Worm (Caenorhabditis elegans) whole organism, dauer: Measurements from ENCODE around the gene ugt-45.

Source experiments
- unc-62 ChIP-seq: sonication (generic microtip); optimal IDR thresholded peaks from 2 replicates; lab custom pipeline; 2017; ENCODE audit warnings: missing biosample characterization, missing genetic modification reagents, missing genetic modification characterization

The ugt-45 gene

DNA sequence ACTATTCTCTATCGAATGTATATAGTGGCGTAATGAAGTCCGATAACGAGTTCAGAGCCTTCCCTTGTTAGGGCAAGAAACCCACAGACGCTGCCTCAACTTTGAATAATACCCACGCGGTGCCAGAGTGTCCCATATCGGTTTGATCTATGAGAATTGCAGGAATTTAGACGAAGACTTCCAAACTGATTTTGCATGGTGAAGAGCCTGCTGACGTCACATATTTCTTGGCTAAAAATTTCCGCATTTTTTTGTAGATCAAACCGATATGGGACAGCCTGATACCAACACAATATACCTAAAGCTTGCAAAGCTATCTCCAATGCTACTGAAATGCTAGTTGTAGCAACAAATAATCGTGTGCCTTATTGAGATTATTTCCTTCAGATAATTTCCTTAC is 9.0 kb downstream of the ugt-45 start:
- TF ChIP-seq unc-62 (GFP tag; lab: Kevin White, UChicago), result no peak

DNA sequence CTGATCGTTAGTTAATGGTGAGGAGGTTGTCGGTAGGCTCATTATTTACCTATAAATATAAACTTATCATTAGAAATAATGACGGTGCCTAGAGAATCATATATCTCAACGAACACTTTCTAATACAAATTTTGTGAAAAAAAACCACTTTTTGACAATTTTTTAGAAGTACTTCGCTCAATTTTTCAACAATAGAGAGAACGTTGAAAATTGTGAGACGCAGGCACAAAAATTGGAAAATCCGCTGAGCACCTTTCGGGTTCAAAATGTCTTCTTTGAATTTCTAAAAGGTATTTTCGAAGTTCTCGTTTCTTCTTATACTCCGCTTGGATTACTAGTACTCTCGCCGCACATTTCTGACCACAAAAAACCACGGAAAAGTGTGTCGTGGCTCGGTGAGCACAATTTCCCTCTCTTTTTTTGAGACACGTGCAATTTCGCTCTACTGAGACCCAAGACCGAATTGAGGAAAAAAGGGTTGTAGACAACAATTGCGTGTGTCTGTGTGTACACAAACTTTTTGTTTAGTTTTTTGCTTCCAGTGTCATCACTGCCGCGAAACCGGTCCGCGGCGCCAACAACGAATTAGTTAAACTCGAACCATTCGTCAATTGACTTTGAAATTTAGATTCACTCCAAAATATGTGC is 9.9 kb downstream of the ugt-45 start, which contains the start of gene nape-1:
Gene nape-1 (minus strand): TSS at position 51 of the 648 bp plus-strand sequence.
- no peak for TF ChIP-seq unc-62 (GFP tag; lab: Kevin White, UChicago)

DNA sequence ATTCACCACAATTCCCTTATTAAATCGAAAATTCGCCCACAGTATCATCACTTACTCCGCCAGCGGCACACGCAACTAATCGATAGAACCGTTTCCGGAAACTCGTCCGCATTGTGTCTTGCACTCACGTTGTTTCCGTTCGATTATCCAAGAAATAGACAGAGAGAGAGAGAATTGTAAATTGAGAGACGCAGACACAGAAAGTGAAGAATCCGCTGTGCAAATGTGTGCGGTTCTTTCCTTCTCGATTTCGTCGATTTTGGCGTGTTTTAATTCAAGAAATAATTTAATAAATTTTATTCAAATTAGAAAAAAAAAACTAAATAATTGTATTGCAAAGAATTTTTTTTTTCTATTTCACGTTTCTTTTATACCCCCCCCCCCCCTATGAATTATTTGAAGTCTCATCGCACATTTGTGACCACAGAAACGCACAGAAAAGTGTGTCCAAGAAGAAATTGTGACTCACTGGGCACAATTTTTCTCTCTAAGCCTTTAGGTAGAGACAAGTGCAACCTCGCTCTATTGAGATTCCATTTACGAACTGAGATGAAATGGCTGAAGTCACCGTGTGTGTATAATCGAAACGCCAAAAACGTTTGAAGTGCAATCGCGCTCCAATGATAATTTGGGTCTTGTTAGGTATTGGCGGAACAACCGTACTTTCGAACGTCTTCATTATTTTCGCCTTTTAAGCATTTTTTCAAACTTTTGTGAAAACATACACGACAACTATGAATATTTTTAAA is 12.1 kb downstream of the ugt-45 start, which contains the start of gene nape-2:
Gene nape-2 (minus strand): TSS at position 271 of the 749 bp plus-strand sequence.
- no peak for TF ChIP-seq unc-62 (GFP tag; lab: Kevin White, UChicago)

DNA sequence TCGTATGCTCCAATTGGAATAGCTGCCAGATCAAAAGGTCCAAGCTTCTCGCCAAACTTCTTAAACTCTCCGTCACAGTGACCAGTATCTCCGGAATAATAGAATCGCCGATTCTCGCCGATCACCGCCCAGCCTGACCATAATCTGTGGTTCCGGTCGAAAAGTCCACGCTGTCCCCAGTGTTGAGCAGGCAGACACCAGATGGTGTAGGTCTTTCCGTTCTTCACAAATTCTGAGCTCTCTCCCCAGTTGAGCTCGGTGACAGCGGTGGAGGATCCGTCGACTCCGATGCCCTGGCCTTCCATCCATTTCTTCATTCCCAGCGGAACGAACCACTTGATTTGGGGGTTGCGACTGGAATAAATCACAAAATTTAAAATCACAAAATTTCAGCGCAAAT is 14.7 kb downstream of the ugt-45 start:
- no peak for TF ChIP-seq unc-62 (GFP tag; lab: Kevin White, UChicago)

DNA sequence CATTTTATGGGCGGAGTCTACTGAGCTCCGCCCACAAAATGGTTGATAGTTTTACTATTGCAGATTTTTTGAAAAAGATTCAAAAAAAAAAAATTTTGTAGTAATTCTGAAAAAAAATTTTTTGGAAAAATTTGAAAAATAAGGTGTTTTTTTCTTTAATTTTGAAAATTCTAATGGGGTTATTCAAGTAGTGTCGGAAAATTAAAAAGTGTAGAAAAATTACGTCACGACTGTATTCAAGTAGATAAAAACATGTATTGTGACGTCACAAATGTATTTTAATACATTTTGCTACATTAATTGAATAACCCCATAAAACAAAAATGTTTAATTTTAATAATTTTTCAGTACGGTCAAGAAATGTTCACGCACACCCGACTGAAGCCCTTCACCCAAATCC is 17.6 kb downstream of the ugt-45 start:
- TF ChIP-seq unc-62 (GFP tag; lab: Kevin White, UChicago), result no peak

DNA sequence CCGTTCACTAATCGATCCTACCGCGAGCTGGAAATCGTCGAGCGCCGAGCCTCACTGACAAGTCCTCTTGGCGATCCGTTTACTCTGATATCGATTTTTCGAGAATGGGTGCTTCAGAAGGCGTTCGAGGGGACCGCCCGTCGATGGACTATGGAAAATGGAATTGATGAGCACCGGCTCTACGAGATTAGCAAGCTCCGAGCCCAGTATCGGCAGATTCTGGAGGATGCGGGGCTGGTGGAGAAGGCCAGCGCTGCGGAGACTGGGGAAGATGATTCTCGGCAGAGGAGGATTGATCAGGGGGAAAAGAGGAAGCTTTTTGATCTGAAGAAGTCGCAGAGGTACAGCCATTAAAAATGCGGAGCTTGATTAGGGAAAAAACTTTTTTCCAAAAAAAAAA is 19.5 kb downstream of the ugt-45 start:
- TF ChIP-seq unc-62 (GFP tag; lab: Kevin White, UChicago), result no peak

DNA sequence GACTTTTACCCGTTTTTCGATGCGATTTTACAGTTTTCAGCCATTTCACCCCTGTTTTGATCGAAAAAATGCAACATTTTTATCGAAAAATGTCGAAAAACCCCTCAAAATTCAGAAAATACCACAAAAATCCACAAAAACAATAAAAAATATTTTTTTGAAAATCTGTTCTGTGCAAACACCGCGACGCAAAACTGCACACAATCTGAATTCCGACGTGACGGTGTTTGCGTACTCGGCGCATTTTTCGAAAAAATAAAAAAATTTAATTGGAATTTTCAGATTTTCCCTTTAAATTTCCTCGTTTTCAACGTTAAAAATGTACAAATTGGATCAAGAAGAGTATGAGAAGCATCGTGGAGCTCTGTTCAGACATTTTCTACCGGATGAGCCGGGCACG is 25.1 kb downstream of the ugt-45 start, which contains the start of gene smgl-2:
Gene smgl-2 (plus strand): TSS at position 320 of the 400 bp plus-strand sequence.
- no peak for TF ChIP-seq unc-62 (GFP tag; lab: Kevin White, UChicago)

DNA sequence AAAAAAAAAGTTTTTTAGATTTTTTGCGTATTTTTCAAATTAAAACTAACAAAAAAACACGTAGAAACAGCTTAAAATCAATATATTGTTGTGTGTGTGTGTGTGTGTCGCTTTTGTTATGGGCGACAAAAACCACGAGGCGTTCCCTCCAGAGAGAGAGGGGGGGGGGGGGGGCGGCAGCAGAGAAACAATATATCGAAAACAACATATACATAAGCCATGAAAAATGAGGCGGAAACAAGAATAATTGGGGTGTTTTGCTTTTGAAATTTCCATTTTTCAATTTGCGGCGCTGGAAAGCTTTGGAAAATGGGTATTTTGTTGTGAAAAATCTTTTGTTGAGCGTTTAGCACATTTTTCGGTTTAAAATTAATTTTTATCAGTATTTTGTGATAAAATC is 25.5 kb downstream of the ugt-45 start, which contains the start of gene Y37E11AM.2:
Gene Y37E11AM.2 (minus strand): TSS at position 101 of the 400 bp plus-strand sequence.
- TF ChIP-seq unc-62 (GFP tag; lab: Kevin White, UChicago), result no peak

DNA sequence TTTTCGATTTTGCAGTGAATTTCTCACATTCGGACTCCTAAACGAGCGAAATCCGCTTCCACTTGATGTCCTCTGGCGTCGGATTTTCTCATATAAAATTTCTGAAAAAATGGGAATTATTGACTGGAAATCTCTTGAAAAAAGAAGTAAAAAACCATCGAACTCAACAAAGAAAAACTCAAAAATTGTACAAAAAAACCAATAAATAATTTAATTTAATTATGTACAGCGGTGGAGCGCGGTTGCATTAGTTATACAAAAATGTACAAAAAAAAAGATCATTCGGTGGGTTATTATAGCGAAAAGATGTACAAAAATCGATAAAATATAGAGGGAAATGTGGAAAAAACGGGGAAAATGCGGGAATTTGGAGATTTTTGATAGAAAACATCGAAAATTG is 28.2 kb downstream of the ugt-45 start, which contains the start of gene Y37E11AM.4:
Gene Y37E11AM.4 (minus strand): TSS at position 101 of the 400 bp plus-strand sequence.
- no peak for TF ChIP-seq unc-62 (GFP tag; lab: Kevin White, UChicago)

DNA sequence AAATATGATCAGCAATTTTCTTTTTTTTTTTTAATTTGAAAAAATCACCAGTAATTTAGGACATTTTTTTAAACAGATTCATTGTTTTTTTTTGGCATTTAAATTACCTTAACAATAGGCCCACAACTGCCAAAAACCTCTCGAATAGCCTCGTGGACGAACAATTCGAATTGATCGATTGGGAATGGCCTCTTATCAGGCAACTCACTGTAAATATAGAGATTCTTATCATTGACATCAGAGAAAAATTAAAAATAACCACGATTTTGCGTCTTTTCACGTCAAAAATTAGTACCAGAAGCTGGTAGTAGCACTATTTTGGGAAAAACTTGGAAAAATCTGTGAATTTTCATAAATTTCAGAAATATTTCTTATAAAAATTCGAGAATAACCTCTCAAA is 28.9 kb downstream of the ugt-45 start:
- TF ChIP-seq unc-62 (GFP tag; lab: Kevin White, UChicago), result no peak

DNA sequence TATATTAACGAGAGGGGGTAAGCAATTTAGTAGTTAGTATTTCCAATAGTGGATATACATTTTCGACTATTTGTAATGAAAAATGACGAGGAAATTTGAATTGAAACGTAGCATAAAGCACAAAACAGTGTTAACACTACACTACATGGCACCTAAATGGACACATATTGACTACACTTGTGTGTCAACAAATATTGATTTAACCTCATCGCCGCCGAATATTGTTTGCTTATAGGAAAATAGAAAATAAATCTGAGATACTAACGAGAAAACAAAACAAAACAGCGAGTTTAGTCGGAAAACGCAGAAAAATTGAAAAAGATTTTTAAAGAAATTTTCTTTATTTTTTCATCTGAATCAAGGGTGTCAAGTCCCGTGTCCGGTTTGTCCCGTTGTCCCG is 30.3 kb downstream of the ugt-45 start:
- TF ChIP-seq unc-62 (GFP tag; lab: Kevin White, UChicago), result no peak

DNA sequence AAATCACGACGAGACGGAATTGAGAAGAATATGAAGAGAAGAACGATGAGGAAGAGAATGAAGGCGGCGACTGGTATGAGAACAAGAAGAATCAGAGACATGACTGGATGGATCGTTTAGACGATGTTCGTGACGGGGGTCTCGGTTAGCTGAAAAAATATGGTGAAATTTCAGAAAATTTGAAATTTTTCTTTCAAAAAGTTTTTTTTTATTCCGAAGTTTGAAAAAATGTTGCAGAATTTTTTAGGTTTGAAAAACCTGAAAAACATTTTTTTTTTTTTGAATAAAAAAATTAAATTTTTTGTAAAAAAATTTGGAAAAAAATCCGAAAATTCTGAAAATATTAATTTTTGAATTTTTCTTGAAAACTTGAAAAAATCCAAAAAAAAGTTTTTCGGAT is 31.8 kb downstream of the ugt-45 start, which contains the start of gene Y37E11AM.3:
Gene Y37E11AM.3 (minus strand): TSS at position 101 of the 400 bp plus-strand sequence.
- TF ChIP-seq unc-62 (GFP tag; lab: Kevin White, UChicago), result no peak

DNA sequence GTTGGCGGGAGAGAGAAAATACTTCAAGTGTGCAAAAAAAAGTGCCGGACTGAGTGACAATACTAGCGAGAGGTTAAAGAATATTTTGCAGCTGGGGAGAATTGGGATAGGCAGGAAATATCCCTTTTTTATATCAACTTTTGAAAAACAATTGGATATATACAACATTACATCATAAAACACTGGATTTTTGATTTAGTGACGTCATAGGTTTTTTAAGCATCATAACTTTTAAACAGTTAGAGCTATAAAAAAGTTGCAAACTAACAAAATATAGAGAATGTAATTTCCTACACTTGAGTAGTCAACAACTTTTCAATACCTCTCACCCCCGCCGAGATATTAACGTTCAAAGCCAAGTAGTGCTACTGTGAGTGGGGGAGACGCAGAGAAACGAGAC is 40.2 kb downstream of the ugt-45 start:
- no peak for TF ChIP-seq unc-62 (GFP tag; lab: Kevin White, UChicago)

DNA sequence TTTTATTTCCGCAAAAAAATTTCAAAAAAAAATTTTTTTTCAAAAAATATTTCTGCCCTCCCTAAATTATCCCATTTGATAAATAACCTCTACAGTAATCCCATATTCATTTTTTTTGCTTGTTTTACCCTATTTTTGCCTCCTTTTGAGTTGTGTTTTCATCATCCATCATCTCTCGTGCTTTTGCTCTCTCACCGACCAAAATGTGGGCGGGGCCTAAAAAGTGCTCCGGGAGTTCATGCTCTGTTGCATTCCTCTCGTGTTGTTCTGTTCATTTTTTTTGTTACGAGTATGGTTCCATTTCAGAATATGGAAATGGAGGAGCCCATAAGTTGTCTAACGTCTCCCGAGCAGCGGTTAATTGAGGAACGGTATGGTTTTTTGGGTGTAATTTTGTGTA is 41.7 kb downstream of the ugt-45 start, which contains the start of gene Y37E11AL.1:
Gene Y37E11AL.1 (plus strand): TSS at position 301 of the 400 bp plus-strand sequence.
- TF ChIP-seq unc-62 (GFP tag; lab: Kevin White, UChicago), result no peak

DNA sequence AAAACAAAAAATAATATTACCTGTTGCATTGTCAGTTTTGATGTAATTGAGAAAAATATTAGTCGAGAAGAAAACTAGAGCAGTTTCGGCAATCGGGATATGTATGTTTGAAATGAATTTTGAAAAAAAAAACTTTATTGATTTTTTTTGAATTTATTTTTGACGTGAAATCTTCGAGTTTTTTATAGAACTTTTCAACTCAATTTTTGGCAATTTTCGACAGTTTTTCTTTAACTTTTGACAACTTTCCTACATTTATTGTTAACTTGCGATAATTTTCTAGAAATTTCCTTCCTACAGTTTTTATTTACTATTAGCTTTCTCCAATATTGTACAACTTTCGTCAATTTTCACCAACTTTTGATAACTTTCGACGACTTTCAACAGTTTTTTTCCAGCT is 49.0 kb downstream of the ugt-45 start, which contains the start of gene Y37E11AL.12:
Gene Y37E11AL.12 (minus strand): TSS at position 101 of the 400 bp plus-strand sequence.
- no peak for TF ChIP-seq unc-62 (GFP tag; lab: Kevin White, UChicago)

DNA sequence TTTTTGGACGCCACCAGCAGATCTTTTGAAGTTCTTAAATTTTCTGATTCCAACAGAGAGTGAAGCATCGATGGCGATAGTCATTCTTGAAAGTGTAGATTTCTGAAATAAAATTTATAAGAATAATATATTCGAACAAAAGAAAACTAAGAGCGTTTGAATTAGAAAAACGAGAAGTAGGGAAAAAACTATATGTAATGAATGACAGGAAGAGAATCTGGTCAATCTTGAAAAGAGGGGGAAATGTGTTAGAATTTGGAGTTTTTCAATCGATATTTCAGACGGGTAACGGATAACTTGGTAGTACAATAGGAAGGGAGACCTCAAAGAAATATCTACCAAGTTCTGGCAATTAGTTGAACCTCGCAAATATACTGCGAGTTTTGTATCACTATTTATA is 50.3 kb downstream of the ugt-45 start, which contains the start of gene Y37E11AL.9:
Gene Y37E11AL.9 (minus strand): TSS at position 101 of the 400 bp plus-strand sequence.
- TF ChIP-seq unc-62 (GFP tag; lab: Kevin White, UChicago), result no peak
